Worm (Caenorhabditis elegans) whole organism, L4/young adult: ENCODE measurements around the gene H40L08.2.
A peak's percentile ranks its signal among the peaks of the same experiment; 100 is the strongest.

ENCODE experiments used
- W03F9.2 ChIP-seq: fragments of 150-350 bp; optimal IDR thresholded peaks from 2 replicates; lab custom pipeline; 2014; ENCODE audit warnings: missing biosample characterization, missing genetic modification characterization
- him-1 ChIP-seq: sonication (generic microtip); optimal IDR thresholded peaks from 2 replicates; lab custom pipeline; 2016; ENCODE audit warnings: missing genotype, missing genetic modification reagents, missing genetic modification characterization, missing compliant biosample characterization

DNA sequence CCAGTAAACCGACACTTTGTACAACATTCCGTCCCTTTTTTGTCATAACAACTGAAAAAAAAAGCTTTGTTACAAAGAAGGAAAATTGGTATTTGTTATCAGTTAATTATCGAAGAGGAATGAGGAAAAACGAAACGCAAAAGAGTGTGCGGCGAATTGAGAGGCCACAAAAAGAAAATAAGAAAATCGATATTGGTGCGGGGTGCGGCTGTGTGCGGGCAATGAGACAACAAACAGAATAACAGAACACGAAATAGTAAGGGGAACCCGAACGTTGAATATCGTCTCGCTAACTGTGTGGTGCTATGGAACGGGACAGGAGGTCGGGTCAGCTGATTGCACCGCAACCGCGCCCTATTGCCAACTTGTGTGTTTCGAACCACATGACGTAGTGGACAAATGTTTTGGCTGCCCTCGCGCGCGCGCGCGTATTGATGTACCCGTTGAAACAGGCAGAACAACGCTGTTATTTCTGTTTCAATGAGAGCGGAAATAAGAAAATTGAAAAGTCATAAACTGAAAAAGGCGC, 36.9 kb downstream of the H40L08.2 start, which contains the start of gene C18B12.4:
- peak; percentile 63 for TF ChIP-seq W03F9.2
- no peak for TF ChIP-seq him-1 (tag; lab: Kevin White, UChicago)
